Fruit fly (Drosophila melanogaster) whole organism, embryonic: ENCODE data around the gene Sgp.

Source experiments
- Awh ChIP-seq: fragments of 200-800 bp; sonication (Bioruptor generic); IDR thresholded peaks from 2 replicates; pipeline ENCODE4, ENCODE4 v1.3.6; 2022; ENCODE audit warnings: missing biosample characterization, missing genetic modification characterization
- C15 ChIP-seq: fragments of 200-800 bp; sonication (Bioruptor generic); IDR thresholded peaks from 3 replicates; pipeline ENCODE4 v1.3.6; 2022; ENCODE audit warnings: missing biosample characterization, missing genetic modification characterization
- CG10366 ChIP-seq: fragments of 200-800 bp; sonication (Bioruptor generic); IDR thresholded peaks from 2 replicates; pipeline ENCODE4 v1.3.6; 2022; ENCODE audit warnings: missing biosample characterization, missing genetic modification characterization
- CG11504 ChIP-seq: fragments of 200-800 bp; sonication (Bioruptor generic); optimal IDR thresholded peaks from 3 replicates; lab custom pipeline; 2019; ENCODE audit warnings: missing biosample characterization, mild to moderate bottlenecking, missing genetic modification characterization, moderate library complexity
- CG12071 ChIP-seq: fragments of 200-800 bp; sonication (Bioruptor generic); optimal IDR thresholded peaks from 3 replicates; lab custom pipeline; 2018; ENCODE audit warnings: missing biosample characterization, mild to moderate bottlenecking, missing genetic modification characterization
- CG1233 ChIP-seq: fragments of 200-800 bp; sonication (Bioruptor generic); optimal IDR thresholded peaks from 4 replicates; lab custom pipeline; 2018; ENCODE audit warnings: missing biosample characterization, mild to moderate bottlenecking, missing genetic modification characterization
- CG13894 ChIP-seq: fragments of 200-800 bp; sonication (Bioruptor generic); optimal IDR thresholded peaks from 3 replicates; lab custom pipeline; 2018; ENCODE audit warnings: missing biosample characterization, mild to moderate bottlenecking, missing genetic modification characterization, moderate library complexity
- CG15011 ChIP-seq: fragments of 200-800 bp; sonication (Bioruptor generic); optimal IDR thresholded peaks from 3 replicates; lab custom pipeline; 2018; ENCODE audit warnings: missing biosample characterization, mild to moderate bottlenecking, missing genetic modification characterization
- CG17361 ChIP-seq: fragments of 200-800 bp; sonication (Bioruptor generic); IDR thresholded peaks from 3 replicates; pipeline ENCODE4 v1.3.6; 2022; ENCODE audit warnings: missing biosample characterization, missing genetic modification characterization
- CG2120 ChIP-seq: fragments of 200-800 bp; sonication (Bioruptor generic); optimal IDR thresholded peaks from 3 replicates; lab custom pipeline; 2016; ENCODE audit warnings: missing biosample characterization, missing genetic modification characterization
- CG30431 ChIP-seq: fragments of 200-800 bp; sonication (Bioruptor generic); optimal IDR thresholded peaks from 2 replicates; lab custom pipeline; 2017; ENCODE audit warnings: missing biosample characterization, missing genetic modification characterization
- CG31365 ChIP-seq: fragments of 200-800 bp; sonication (Bioruptor generic); optimal IDR thresholded peaks from 2 replicates; lab custom pipeline; 2018; ENCODE audit warnings: missing biosample characterization, mild to moderate bottlenecking, missing genetic modification characterization
- CG32532 ChIP-seq: fragments of 200-800 bp; sonication (Bioruptor generic); IDR thresholded peaks from 2 replicates; pipeline ENCODE4 v1.3.6; 2022; ENCODE audit warnings: missing biosample characterization, missing genetic modification characterization
- CG3281 ChIP-seq: fragments of 200-800 bp; sonication (Bioruptor generic); optimal IDR thresholded peaks from 3 replicates; lab custom pipeline; 2017; ENCODE audit warnings: missing biosample characterization, mild to moderate bottlenecking, missing genetic modification characterization
- CG4360 ChIP-seq: fragments of 200-800 bp; sonication (Bioruptor generic); IDR thresholded peaks from 2 replicates; pipeline ENCODE4 v1.3.6; 2022; ENCODE audit warnings: missing biosample characterization, missing genetic modification characterization
- CG5180 ChIP-seq: fragments of 200-800 bp; sonication (Bioruptor generic); optimal IDR thresholded peaks from 3 replicates; lab custom pipeline; 2017; ENCODE audit warnings: missing biosample characterization, missing genetic modification characterization, mild to moderate bottlenecking, moderate library complexity, missing genetic modification reagents
- CG6791 ChIP-seq: fragments of 200-800 bp; sonication (Bioruptor generic); IDR thresholded peaks from 3 replicates; pipeline ENCODE4 v1.3.6; 2022; ENCODE audit warnings: missing biosample characterization, missing genetic modification characterization; ENCODE audit not compliant: partially characterized antibody
- CG8388 ChIP-seq: fragments of 200-800 bp; sonication (Bioruptor generic); optimal IDR thresholded peaks from 2 replicates; lab custom pipeline; 2019; ENCODE audit warnings: missing biosample characterization, mild to moderate bottlenecking, missing genetic modification characterization, moderate library complexity
- CG9817 ChIP-seq: fragments of 200-800 bp; sonication (Bioruptor generic); optimal IDR thresholded peaks from 2 replicates; lab custom pipeline; 2018; ENCODE audit warnings: missing biosample characterization, mild to moderate bottlenecking, missing genetic modification characterization, moderate library complexity
- Med ChIP-seq: fragments of 200-800 bp; sonication (Bioruptor generic); peaks from one replicate; lab custom pipeline; 2016; ENCODE audit warnings: missing biosample characterization, missing genetic modification characterization, mild to moderate bottlenecking, inconsistent platforms, moderate library complexity
- Opbp ChIP-seq: fragments of 200-800 bp; sonication (Bioruptor generic); IDR thresholded peaks from 3 replicates; pipeline ENCODE4 v1.3.6; 2022; ENCODE audit warnings: missing biosample characterization, missing genetic modification characterization; ENCODE audit not compliant: partially characterized antibody
- Optix ChIP-seq: fragments of 200-800 bp; sonication (Bioruptor generic); IDR thresholded peaks from 3 replicates; pipeline ENCODE4 v1.3.6; 2022; ENCODE audit warnings: missing biosample characterization, missing genetic modification characterization
- PHDP ChIP-seq: fragments of 200-800 bp; sonication (Bioruptor generic); optimal IDR thresholded peaks from 3 replicates; lab custom pipeline; 2018; ENCODE audit warnings: missing biosample characterization, mild to moderate bottlenecking, missing genetic modification characterization, moderate library complexity
- Stat92E ChIP-seq, 3 experiments: fragments of >200 bp in 2 of 3; fragments of 200-800 bp in 1 of 3; sonication (Bioruptor generic) in 1 of 3; optimal IDR thresholded peaks; 2 replicates each; lab custom pipeline; 2017 to 2019; ENCODE audit warnings: missing biosample characterization in 3 of 3, missing genetic modification characterization in 3 of 3, mild to moderate bottlenecking in 1 of 3, moderate library complexity in 1 of 3
- bab2 ChIP-seq: fragments of 200-800 bp; sonication (Bioruptor generic); optimal IDR thresholded peaks from 2 replicates; lab custom pipeline; 2016; ENCODE audit warnings: missing biosample characterization, missing genetic modification characterization
- cg ChIP-seq: fragments of 200-800 bp; sonication (Bioruptor generic); optimal IDR thresholded peaks from 3 replicates; lab custom pipeline; 2019; ENCODE audit warnings: missing biosample characterization, mild to moderate bottlenecking, missing genetic modification characterization, moderate library complexity
- chm ChIP-seq: fragments of 200-800 bp; sonication (Bioruptor generic); IDR thresholded peaks from 2 replicates; pipeline ENCODE4 v1.3.6; 2022; ENCODE audit warnings: missing biosample characterization, missing genetic modification characterization
- crol ChIP-seq: fragments of 200-800 bp; sonication (Bioruptor generic); IDR thresholded peaks from 2 replicates; pipeline ENCODE4 v1.3.6; 2022; ENCODE audit warnings: missing biosample characterization, missing genetic modification characterization
- disco-r ChIP-seq: fragments of 200-800 bp; sonication (Bioruptor generic); optimal IDR thresholded peaks from 2 replicates; lab custom pipeline; 2016; ENCODE audit warnings: missing biosample characterization, missing genetic modification characterization
- dpn ChIP-seq, 2 experiments: fragments of 200-800 bp; sonication (Bioruptor generic); optimal IDR thresholded peaks; 3 replicates each; lab custom pipeline; 2016; ENCODE audit warnings: missing biosample characterization in 2 of 2, missing genetic modification characterization in 2 of 2
- eve ChIP-seq, 2 experiments: fragments of >200 bp; optimal IDR thresholded peaks; 2 replicates each; lab custom pipeline; 2017; ENCODE audit warnings: missing biosample characterization in 2 of 2, missing genetic modification characterization in 2 of 2
- ftz-f1 ChIP-seq: fragments of 200-800 bp; sonication (Bioruptor generic); optimal IDR thresholded peaks from 2 replicates; lab custom pipeline; 2016; ENCODE audit warnings: missing biosample characterization, missing genetic modification characterization
- gce ChIP-seq: fragments of 200-800 bp; sonication (Bioruptor generic); IDR thresholded peaks from 3 replicates; pipeline ENCODE4 v1.3.6; 2022; ENCODE audit warnings: missing biosample characterization, missing genetic modification characterization
- gcm ChIP-seq: fragments of 200-800 bp; sonication (Bioruptor generic); optimal IDR thresholded peaks from 2 replicates; lab custom pipeline; 2019; ENCODE audit warnings: missing biosample characterization, mild to moderate bottlenecking, missing genetic modification characterization, moderate library complexity
- hbn ChIP-seq: fragments of 200-800 bp; sonication (Bioruptor generic); IDR thresholded peaks from 2 replicates; pipeline ENCODE4 v1.3.6; 2022; ENCODE audit warnings: missing biosample characterization, missing genetic modification characterization; ENCODE audit not compliant: partially characterized antibody
- hkb ChIP-seq, 2 experiments: fragments of 200-800 bp in 1 of 2; fragments of >200 bp in 1 of 2; sonication (Bioruptor generic) in 1 of 2; IDR thresholded peaks in 1 of 2; optimal IDR thresholded peaks in 1 of 2; 2 replicates each; pipeline versions ENCODE4 v1.3.6 to Lab custom; 2017 to 2022; ENCODE audit warnings: missing biosample characterization in 1 of 2, missing genetic modification characterization in 1 of 2
- lov ChIP-seq, 2 experiments: fragments of 200-800 bp in 1 of 2; fragments of >200 bp in 1 of 2; sonication (Bioruptor generic) in 1 of 2; IDR thresholded peaks in 1 of 2; optimal IDR thresholded peaks in 1 of 2; 2 replicates in 1 of 2; 3 replicates in 1 of 2; pipeline versions ENCODE4 v1.3.6 to Lab custom; 2017 to 2022; ENCODE audit warnings: missing biosample characterization in 1 of 2, missing genetic modification characterization in 1 of 2
- nerfin-2 ChIP-seq: fragments of 200-800 bp; sonication (Bioruptor generic); IDR thresholded peaks from 2 replicates; pipeline ENCODE4 v1.3.6; 2022; ENCODE audit warnings: missing biosample characterization, missing genetic modification characterization; ENCODE audit not compliant: partially characterized antibody
- pho ChIP-seq: fragments of 200-800 bp; sonication (Bioruptor generic); optimal IDR thresholded peaks from 2 replicates; lab custom pipeline; 2016; ENCODE audit warnings: missing biosample characterization, missing genetic modification characterization
- pros ChIP-seq: fragments of 200-800 bp; sonication (Bioruptor generic); optimal IDR thresholded peaks from 3 replicates; lab custom pipeline; 2019; ENCODE audit warnings: missing biosample characterization, mild to moderate bottlenecking, missing genetic modification characterization, moderate library complexity
- sens ChIP-seq: fragments of 200-800 bp; sonication (Bioruptor generic); peaks from one replicate; lab custom pipeline; 2016; ENCODE audit warnings: missing biosample characterization, missing genetic modification characterization
- slbo ChIP-seq: fragments of 200-800 bp; sonication (Bioruptor generic); IDR thresholded peaks from 2 replicates; pipeline ENCODE4 v1.3.6; 2022; ENCODE audit warnings: missing biosample characterization, missing genetic modification characterization
- tap ChIP-seq: fragments of 200-800 bp; optimal IDR thresholded peaks from 3 replicates; lab custom pipeline; 2019; ENCODE audit warnings: missing biosample characterization, mild to moderate bottlenecking, missing genetic modification characterization, moderate library complexity
- twi ChIP-seq: fragments of 200-800 bp; optimal IDR thresholded peaks from 2 replicates; lab custom pipeline; 2019; ENCODE audit warnings: missing biosample characterization, mild to moderate bottlenecking, missing genetic modification characterization, moderate library complexity
- wor ChIP-seq: fragments of 200-800 bp; sonication (Bioruptor generic); IDR thresholded peaks from 2 replicates; pipeline ENCODE4 v1.3.6; 2022; ENCODE audit warnings: missing biosample characterization, missing genetic modification characterization

Gene Sgp

dm6 chr2L:8543731-8544359 is 24.4 kb downstream of the Sgp start (continued):
- no peak for TF ChIP-seq Stat92E (GFP tag; optimal IDR thresholded peaks at IDR 0.05; lab: Kevin White, UChicago)
- TF ChIP-seq Optix: no peak
- TF ChIP-seq PHDP (tag; lab: Kevin White, UChicago): no peak
- no peak for TF ChIP-seq CG31365 (tag; lab: Kevin White, UChicago)
- TF ChIP-seq CG2120 (GFP tag; lab: Kevin White, UChicago): no peak
- no peak for TF ChIP-seq slbo (GFP tag; lab: Robert Waterston, UW)
- TF ChIP-seq Opbp (GFP tag; lab: Robert Waterston, UW): no peak
- TF ChIP-seq hbn (GFP tag; lab: Robert Waterston, UW): no peak
- peak; percentile 63 for TF ChIP-seq gcm (GFP tag; lab: Kevin White, UChicago)
- no peak for TF ChIP-seq CG3281 (GFP tag; lab: Kevin White, UChicago)
- TF ChIP-seq CG12071: no peak
- TF ChIP-seq C15: no peak
- TF ChIP-seq CG30431: no peak
- no peak for TF ChIP-seq CG13894 (tag; lab: Kevin White, UChicago)
- peak; percentile 93 for TF ChIP-seq pros
- TF ChIP-seq CG10366 (GFP tag; lab: Robert Waterston, UW): no peak
- no peak for TF ChIP-seq dpn (GFP tag; optimal IDR thresholded peaks at IDR 0.05; lab: Kevin White, UChicago)
- TF ChIP-seq gce (GFP tag; lab: Robert Waterston, UW): no peak; the same call in 2 of the 3 replicates
- TF ChIP-seq pho (GFP tag; lab: Kevin White, UChicago): no peak

dm6 chr2L:8544636-8545035 is 25.1 kb downstream of the Sgp start:
- TF ChIP-seq crol (GFP tag; lab: Robert Waterston, UW) (peak; percentile 51; the same call in 1 of the 2 replicates), CG32532 (GFP tag; lab: Robert Waterston, UW) (no peak), nerfin-2 (GFP tag; lab: Robert Waterston, UW) (0 out of 2 replicates have a peak, but pooled peaks have one; percentile 32), twi (peak; percentile 5), cg (GFP tag; lab: Kevin White, UChicago) (peak; percentile 28), Med (GFP tag; lab: Kevin White, UChicago) (peak; percentile 53), wor (GFP tag; lab: Robert Waterston, UW) (no peak), sens (peak; percentile 15), CG4360 (GFP tag; lab: Robert Waterston, UW) (peak; percentile 76), CG1233 (GFP tag; lab: Kevin White, UChicago) (no peak), chm (GFP tag; lab: Robert Waterston, UW) (peak; percentile 45; the same call in 1 of the 2 replicates)

dm6 chr2L:8545393-8546100 is 26.1 kb downstream of the Sgp start:
- peak; percentile 3 for TF ChIP-seq CG11504 (tag; lab: Kevin White, UChicago)
- no peak for TF ChIP-seq tap (tag; lab: Kevin White, UChicago)
- TF ChIP-seq nerfin-2 (GFP tag; lab: Robert Waterston, UW): no peak
- no peak for TF ChIP-seq lov (optimal IDR thresholded peaks at IDR 0.05; lab: Kevin White, UChicago)
- no peak for TF ChIP-seq lov (GFP tag; IDR thresholded peaks at IDR 0.05; lab: Robert Waterston, UW)
- TF ChIP-seq disco-r (GFP tag; lab: Kevin White, UChicago): no peak
- TF ChIP-seq CG15011 (GFP tag; lab: Kevin White, UChicago): no peak
- no peak for TF ChIP-seq ftz-f1 (GFP tag; lab: Kevin White, UChicago)
- no peak for TF ChIP-seq CG6791 (GFP tag; lab: Robert Waterston, UW)
- no peak for TF ChIP-seq bab2 (GFP tag; lab: Kevin White, UChicago)
- no peak for TF ChIP-seq CG5180 (GFP tag; lab: Kevin White, UChicago)
- TF ChIP-seq CG8388 (GFP tag; lab: Kevin White, UChicago): no peak
- TF ChIP-seq chm (GFP tag; lab: Robert Waterston, UW): no peak
- TF ChIP-seq eve (GFP tag; optimal IDR thresholded peaks at IDR 0.05; lab: Kevin White, UChicago): no peak
- TF ChIP-seq CG9817 (tag; lab: Kevin White, UChicago): no peak
- no peak for TF ChIP-seq Awh
- TF ChIP-seq hkb (optimal IDR thresholded peaks at IDR 0.05; lab: Kevin White, UChicago): no peak
- TF ChIP-seq hkb (GFP tag; IDR thresholded peaks at IDR 0.05; lab: Robert Waterston, UW): no peak
- 0 out of 3 replicates have a peak, but pooled peaks have one; percentile 12 for TF ChIP-seq CG17361 (GFP tag; lab: Robert Waterston, UW)
